Worm (Caenorhabditis elegans) whole organism, young adult: ENCODE measurements around the gene irld-24.

Source experiments
- B0019.2 ChIP-seq: fragments of 200-800 bp; sonication (Bioruptor generic); conservative IDR thresholded peaks from 2 replicates; pipeline ENCODE4 v1.3.6; 2022; ENCODE audit warnings: missing genetic modification reagents, missing genetic modification characterization, missing compliant biosample characterization
- B0336.3 ChIP-seq: fragments of 200-800 bp; sonication (Bioruptor generic); IDR thresholded peaks from 2 replicates; pipeline ENCODE4 v1.3.6; 2022; ENCODE audit warnings: missing genetic modification characterization, missing compliant biosample characterization
- C06A6.2 ChIP-seq: fragments of 200-800 bp; sonication (Bioruptor generic); conservative IDR thresholded peaks from 2 replicates; pipeline ENCODE4 v1.3.6; 2022; ENCODE audit warnings: missing genetic modification characterization, missing compliant biosample characterization
- C17E4.6 ChIP-seq: fragments of 200-800 bp; sonication (Bioruptor generic); IDR thresholded peaks from 2 replicates; pipeline ENCODE4 v1.3.6; 2022; ENCODE audit warnings: missing genetic modification reagents, missing genetic modification characterization, missing compliant biosample characterization
- F10E7.11 ChIP-seq: sonication (generic microtip); optimal IDR thresholded peaks from 2 replicates; lab custom pipeline; 2017; ENCODE audit warnings: mild to moderate bottlenecking, missing genetic modification characterization, moderate library complexity, missing compliant biosample characterization
- F23B12.7 ChIP-seq: sonication (generic microtip); optimal IDR thresholded peaks from 2 replicates; lab custom pipeline; 2017; ENCODE audit warnings: missing genetic modification characterization, mild to moderate bottlenecking, missing compliant biosample characterization, antibody characterized with exemption, moderate library complexity; ENCODE audit not compliant: insufficient read depth
- F49E8.2 ChIP-seq: sonication (generic microtip); optimal IDR thresholded peaks from 3 replicates; lab custom pipeline; 2017; ENCODE audit warnings: missing genetic modification characterization, mild to moderate bottlenecking, missing compliant biosample characterization, antibody characterized with exemption, moderate library complexity; ENCODE audit not compliant: insufficient read depth
- T26A5.8 ChIP-seq: sonication (generic microtip); optimal IDR thresholded peaks from 2 replicates; lab custom pipeline; 2016; ENCODE audit warnings: missing genetic modification characterization, missing compliant biosample characterization
- Y56A3A.18 ChIP-seq: fragments of 200-800 bp; sonication (Bioruptor generic); IDR thresholded peaks from 2 replicates; pipeline ENCODE4 v1.3.6; 2022; ENCODE audit warnings: missing genetic modification reagents, missing genetic modification characterization, missing compliant biosample characterization
- ama-1 ChIP-seq, 3 experiments: fragments of 150-350 bp in 1 of 3; sonication (generic microtip) in 2 of 3; optimal IDR thresholded peaks; 2 replicates each; lab custom pipeline; 2014 to 2018; ENCODE audit warnings: missing biosample characterization in 2 of 3, missing genetic modification characterization in 2 of 3, missing genetic modification reagents in 2 of 3
- aptf-2 ChIP-seq: fragments of 200-800 bp; sonication (Bioruptor generic); conservative IDR thresholded peaks from 2 replicates; pipeline ENCODE4 v1.3.6; 2022; ENCODE audit warnings: missing genetic modification reagents, missing genetic modification characterization, missing compliant biosample characterization
- aptf-3 ChIP-seq: fragments of 200-800 bp; sonication (Bioruptor generic); IDR thresholded peaks from 2 replicates; pipeline ENCODE4 v1.3.6; 2022; ENCODE audit warnings: missing genetic modification characterization, missing compliant biosample characterization
- attf-5 ChIP-seq: fragments of 200-800 bp; sonication (Bioruptor generic); optimal IDR thresholded peaks from 2 replicates; lab custom pipeline; 2018; ENCODE audit warnings: mild to moderate bottlenecking, missing genetic modification characterization, missing compliant biosample characterization
- attf-6 ChIP-seq: fragments of 200-800 bp; sonication (Bioruptor generic); IDR thresholded peaks from 2 replicates; pipeline ENCODE4 v1.3.6; 2022; ENCODE audit warnings: missing genetic modification reagents, missing genetic modification characterization, missing compliant biosample characterization
- ccch-3 ChIP-seq: fragments of 200-800 bp; sonication (Bioruptor generic); optimal IDR thresholded peaks from 2 replicates; lab custom pipeline; 2018; ENCODE audit warnings: mild to moderate bottlenecking, missing genetic modification characterization, missing compliant biosample characterization
- cebp-1 ChIP-seq, 2 experiments: fragments of 200-800 bp in 1 of 2; sonication (Bioruptor generic) in 1 of 2; sonication (generic microtip) in 1 of 2; IDR thresholded peaks in 1 of 2; optimal IDR thresholded peaks in 1 of 2; 2 replicates each; pipeline versions ENCODE4 v1.3.6 to Lab custom; 2017 to 2022; ENCODE audit warnings: missing compliant biosample characterization in 2 of 2, missing genetic modification characterization in 2 of 2, mild to moderate bottlenecking in 1 of 2, missing genetic modification reagents in 1 of 2, moderate library complexity in 1 of 2
- ceh-91 ChIP-seq: fragments of 200-800 bp; sonication (Bioruptor generic); IDR thresholded peaks from 2 replicates; pipeline ENCODE4 v1.3.6; 2022; ENCODE audit warnings: missing genetic modification reagents, missing genetic modification characterization, missing compliant biosample characterization
- dpff-1 ChIP-seq: sonication (generic microtip); optimal IDR thresholded peaks from 2 replicates; lab custom pipeline; 2017; ENCODE audit warnings: mild to moderate bottlenecking, missing genetic modification characterization, missing compliant biosample characterization
- dpl-1 ChIP-seq: fragments of 150-350 bp; optimal IDR thresholded peaks from 2 replicates; lab custom pipeline; 2014; ENCODE audit warnings: missing biosample characterization, missing genetic modification reagents, missing genetic modification characterization
- fkh-3 ChIP-seq: sonication (generic microtip); optimal IDR thresholded peaks from 2 replicates; lab custom pipeline; 2016; ENCODE audit warnings: mild to moderate bottlenecking, missing genetic modification characterization, missing compliant biosample characterization
- gei-17 ChIP-seq: fragments of 200-800 bp; sonication (Bioruptor generic); optimal IDR thresholded peaks from 2 replicates; lab custom pipeline; 2018; ENCODE audit warnings: mild to moderate bottlenecking, missing genetic modification characterization, missing compliant biosample characterization
- hmg-20 ChIP-seq: fragments of 200-800 bp; sonication (Bioruptor generic); IDR thresholded peaks from 2 replicates; pipeline ENCODE4 v1.3.6; 2022; ENCODE audit warnings: missing genetic modification reagents, missing genetic modification characterization, missing compliant biosample characterization
- lin-35 ChIP-seq, 3 experiments: fragments of 150-350 bp in 2 of 3; sonication (generic microtip) in 1 of 3; optimal IDR thresholded peaks; 2 replicates each; lab custom pipeline; 2014 to 2018; ENCODE audit warnings: missing biosample characterization in 3 of 3, missing genetic modification characterization in 3 of 3, missing genetic modification reagents in 3 of 3
- lin-40 ChIP-seq: sonication (generic microtip); optimal IDR thresholded peaks from 2 replicates; lab custom pipeline; 2016; ENCODE audit warnings: missing genetic modification characterization, mild to moderate bottlenecking, missing compliant biosample characterization, missing genotype, missing genetic modification reagents
- lin-54 ChIP-seq: fragments of 200-800 bp; sonication (Bioruptor generic); optimal IDR thresholded peaks from 2 replicates; lab custom pipeline; 2018; ENCODE audit warnings: mild to moderate bottlenecking, missing genetic modification characterization, missing compliant biosample characterization
- lsl-1 ChIP-seq: fragments of 200-800 bp; sonication (Bioruptor generic); optimal IDR thresholded peaks from 2 replicates; lab custom pipeline; 2018; ENCODE audit warnings: mild to moderate bottlenecking, missing genetic modification characterization, moderate library complexity, missing compliant biosample characterization
- lsy-27 ChIP-seq: sonication (generic microtip); optimal IDR thresholded peaks from 2 replicates; lab custom pipeline; 2017; ENCODE audit warnings: missing genetic modification characterization, mild to moderate bottlenecking, missing compliant biosample characterization, antibody characterized with exemption, missing genotype, borderline replicate concordance; ENCODE audit not compliant: insufficient read depth
- madf-10 ChIP-seq: sonication (generic microtip); optimal IDR thresholded peaks from 2 replicates; lab custom pipeline; 2016; ENCODE audit warnings: mild to moderate bottlenecking, missing genetic modification characterization, missing compliant biosample characterization
- madf-3 ChIP-seq: fragments of 200-800 bp; sonication (Bioruptor generic); IDR thresholded peaks from 2 replicates; pipeline ENCODE4 v1.3.6; 2022; ENCODE audit warnings: missing genetic modification reagents, missing genetic modification characterization, missing compliant biosample characterization
- madf-6 ChIP-seq: fragments of 200-800 bp; sonication (Bioruptor generic); IDR thresholded peaks from 2 replicates; pipeline ENCODE4 v1.3.6; 2022; ENCODE audit warnings: missing genetic modification reagents, missing genetic modification characterization, missing compliant biosample characterization
- mcd-1 ChIP-seq: fragments of 200-800 bp; sonication (Bioruptor generic); IDR thresholded peaks from 2 replicates; pipeline ENCODE4 v1.3.6; 2022; ENCODE audit warnings: missing genetic modification reagents, missing genetic modification characterization, missing compliant biosample characterization
- mxl-1 ChIP-seq: sonication (generic microtip); optimal IDR thresholded peaks from 2 replicates; lab custom pipeline; 2016; ENCODE audit warnings: missing genetic modification characterization, missing compliant biosample characterization
- nfyb-1 ChIP-seq: fragments of 200-800 bp; sonication (Bioruptor generic); IDR thresholded peaks from 2 replicates; pipeline ENCODE4 v1.3.6; 2022; ENCODE audit warnings: missing genetic modification reagents, missing genetic modification characterization, missing compliant biosample characterization
- nhr-179 ChIP-seq: sonication (generic microtip); optimal IDR thresholded peaks from 2 replicates; lab custom pipeline; 2016; ENCODE audit warnings: mild to moderate bottlenecking, missing genetic modification characterization, missing compliant biosample characterization
- pha-4 ChIP-seq: fragments of 150-350 bp; sonication (generic microtip); optimal IDR thresholded peaks from 2 replicates; lab custom pipeline; 2014; ENCODE audit warnings: missing biosample characterization, missing genetic modification reagents, missing genetic modification characterization
- rcor-1 ChIP-seq: fragments of 200-800 bp; sonication (Bioruptor generic); IDR thresholded peaks from 2 replicates; pipeline ENCODE4 v1.3.6; 2022; ENCODE audit warnings: missing genetic modification reagents, missing genetic modification characterization, missing compliant biosample characterization
- repo-1 ChIP-seq: sonication (generic microtip); optimal IDR thresholded peaks from 2 replicates; lab custom pipeline; 2017; ENCODE audit warnings: mild to moderate bottlenecking, missing genetic modification characterization, missing compliant biosample characterization
- sea-2 ChIP-seq: fragments of 200-800 bp; sonication (Bioruptor generic); IDR thresholded peaks from 2 replicates; pipeline ENCODE4 v1.3.6; 2022; ENCODE audit warnings: missing genetic modification characterization, missing compliant biosample characterization
- tbp1 ChIP-seq: fragments of 200-800 bp; sonication (Bioruptor generic); optimal IDR thresholded peaks from 2 replicates; lab custom pipeline; 2018; ENCODE audit warnings: mild to moderate bottlenecking, missing genetic modification characterization, missing compliant biosample characterization
- tbx-9 ChIP-seq: sonication (generic microtip); optimal IDR thresholded peaks from 2 replicates; lab custom pipeline; 2016; ENCODE audit warnings: borderline replicate concordance, missing genetic modification characterization, inconsistent platforms, missing compliant biosample characterization
- unc-62 ChIP-seq: fragments of 150-350 bp; optimal IDR thresholded peaks from 2 replicates; lab custom pipeline; 2014; ENCODE audit warnings: missing biosample characterization, missing genetic modification reagents, missing genetic modification characterization

Gene irld-24

ce11 chrX:13959849-13960248 lies 26.6 kb upstream of the irld-24 start, which contains the start of gene syx-2:
syx-2 (plus strand) TSS chrX:13960149.
- TF ChIP-seq attf-6 (GFP tag; lab: Robert Waterston, UW) = no peak
- no peak for TF ChIP-seq repo-1 (tag; lab: Kevin White, UChicago)
- TF ChIP-seq aptf-3 (GFP tag; lab: Robert Waterston, UW) = no peak
- TF ChIP-seq T26A5.8 (tag; lab: Kevin White, UChicago) = no peak
- TF ChIP-seq ceh-91 (GFP tag; lab: Robert Waterston, UW) = no peak
- no peak for TF ChIP-seq gei-17 (GFP tag; lab: Kevin White, UChicago)
- TF ChIP-seq F10E7.11 = no peak
- no peak for TF ChIP-seq dpff-1 (tag; lab: Kevin White, UChicago)
- no peak for TF ChIP-seq mcd-1 (GFP tag; lab: Robert Waterston, UW)
- TF ChIP-seq sea-2 = no peak
- TF ChIP-seq, all 124 proteins: peak for 0

- TF ChIP-seq ama-1 (optimal IDR thresholded peaks at IDR 0.05; lab: Kevin White, UChicago) = no peak
- TF ChIP-seq ama-1 (GFP tag; optimal IDR thresholded peaks at IDR 0.05; lab: Kevin White, UChicago) = no peak
- TF ChIP-seq pha-4 = no peak
- no peak for TF ChIP-seq dpl-1
- TF ChIP-seq lsy-27 (tag; lab: Kevin White, UChicago) = no peak
- no peak for TF ChIP-seq aptf-2
- TF ChIP-seq tbx-9 (tag; lab: Kevin White, UChicago) = no peak
- no peak for TF ChIP-seq ccch-3 (GFP tag; lab: Kevin White, UChicago)
- no peak for TF ChIP-seq tbp1 (GFP tag; lab: Kevin White, UChicago)
- TF ChIP-seq fkh-3 (tag; lab: Kevin White, UChicago) = no peak
- no peak for TF ChIP-seq madf-6 (GFP tag; lab: Robert Waterston, UW)
- no peak for TF ChIP-seq madf-3 (GFP tag; lab: Robert Waterston, UW)
- no peak for TF ChIP-seq unc-62 (GFP tag; lab: Kevin White, UChicago)
- no peak for TF ChIP-seq lin-35 (GFP tag; optimal IDR thresholded peaks at IDR 0.05; lab: Kevin White, UChicago)
- TF ChIP-seq lin-40 (tag; lab: Kevin White, UChicago) = no peak
- TF ChIP-seq, all 124 proteins: peak for 0
These were observed 23.2 kb upstream of the irld-24 start, which contains the start of gene F48F7.3 for ce11 chrX:13963203-13963602. F48F7.3 (plus strand) TSS chrX:13963503.

- TF ChIP-seq F49E8.2 (tag; lab: Kevin White, UChicago) = no peak
- TF ChIP-seq, all 124 proteins: peak for 0
These were observed 18.1 kb upstream of the irld-24 start, which contains the start of gene pqn-39 for ce11 chrX:13968292-13968691. pqn-39 (minus strand) TSS chrX:13968676.

- 0 out of 2 replicates have a peak, but pooled peaks have one; percentile 14 for TF ChIP-seq rcor-1 (GFP tag; lab: Robert Waterston, UW)
- TF ChIP-seq F10E7.11 = no peak
- peak; percentile 56 for TF ChIP-seq unc-62 (GFP tag; lab: Kevin White, UChicago)
- TF ChIP-seq C17E4.6 (GFP tag; lab: Robert Waterston, UW) = no peak
- TF ChIP-seq B0336.3 (GFP tag; lab: Robert Waterston, UW) = peak; percentile 85
- TF ChIP-seq T26A5.8 (tag; lab: Kevin White, UChicago) = no peak
- no peak for TF ChIP-seq mxl-1 (tag; lab: Kevin White, UChicago)
- TF ChIP-seq C06A6.2 = 0 out of 2 replicates have a peak, but pooled peaks have one; percentile 39
- peak; percentile 17 for TF ChIP-seq lin-54 (GFP tag; lab: Kevin White, UChicago)
- TF ChIP-seq madf-10 (tag; lab: Kevin White, UChicago) = peak; percentile 86
- no peak for TF ChIP-seq dpff-1 (tag; lab: Kevin White, UChicago)
- TF ChIP-seq lsl-1 (GFP tag; lab: Kevin White, UChicago) = no peak
- TF ChIP-seq F23B12.7 = no peak
- peak in 1 of 3 experiments; percentile 70 for TF ChIP-seq lin-35 (GFP tag; optimal IDR thresholded peaks at IDR 0.05; lab: Kevin White, UChicago)
- TF ChIP-seq nhr-179 (tag; lab: Kevin White, UChicago) = no peak
- no peak for TF ChIP-seq B0019.2 (GFP tag; lab: Robert Waterston, UW)
- TF ChIP-seq cebp-1 (GFP tag; IDR thresholded peaks at IDR 0.05; lab: Robert Waterston, UW) = 0 out of 2 replicates have a peak, but pooled peaks have one; percentile 7
- peak; percentile 87 for TF ChIP-seq cebp-1 (tag; optimal IDR thresholded peaks at IDR 0.05; lab: Kevin White, UChicago)
- TF ChIP-seq nfyb-1 = peak; percentile 43; the same call in 1 of the 2 replicates
- peak; percentile 82 for TF ChIP-seq attf-5
- no peak for TF ChIP-seq hmg-20 (GFP tag; lab: Robert Waterston, UW)
- TF ChIP-seq Y56A3A.18 = 0 out of 2 replicates have a peak, but pooled peaks have one; percentile 12
These were observed 17.0 kb upstream of the irld-24 start for ce11 chrX:13969257-13969968.
